Worm (Caenorhabditis elegans): ENCODE results near the gene spp-18.

ce11 chrIV:9624275-9624674 lies 30.8 kb downstream of the spp-18 start, which contains the start of gene W09C2.8:
- TF ChIP-seq ama-1 (optimal IDR thresholded peaks at IDR 0.05) (no peak), fkh-10 (GFP tag; optimal IDR thresholded peaks at IDR 0.05) (no peak), ceh-19 (GFP tag; optimal IDR thresholded peaks at IDR 0.05) (no peak)
